Fruit fly (Drosophila melanogaster): ENCODE measurements around the gene sv.

DNA sequence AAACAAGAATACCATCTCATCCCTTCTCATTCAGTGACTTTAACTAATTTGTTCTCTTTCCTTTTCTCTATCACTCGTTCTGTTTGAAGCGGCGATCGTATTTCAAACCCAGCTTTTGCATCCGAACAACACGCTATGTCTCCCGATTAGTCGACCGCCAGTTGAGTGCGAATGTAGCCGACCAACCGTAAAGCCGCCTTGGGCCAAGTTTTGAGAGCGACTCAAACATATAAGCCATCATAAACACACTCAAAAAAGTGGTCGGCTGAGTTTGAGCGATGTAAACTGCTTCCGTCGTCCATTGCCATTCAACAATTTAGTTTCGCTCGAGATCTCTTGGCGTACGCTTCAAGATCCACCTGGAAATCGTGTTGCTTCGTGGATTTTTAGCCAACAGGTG is at the start of gene sv:
- no peak for TF ChIP-seq CG17806 (tag; optimal IDR thresholded peaks at IDR 0.05)
- no peak for TF ChIP-seq gl (tag; optimal IDR thresholded peaks at IDR 0.05)
- TF ChIP-seq EcR (GFP tag; optimal IDR thresholded peaks at IDR 0.05): no peak
- no peak for TF ChIP-seq CG15710 (tag; optimal IDR thresholded peaks at IDR 0.05)
- TF ChIP-seq Snoo (tag; optimal IDR thresholded peaks at IDR 0.05): no peak
- TF ChIP-seq CG10348 (GFP tag; IDR thresholded peaks at IDR 0.05): no peak
- TF ChIP-seq CG9948 (tag; optimal IDR thresholded peaks at IDR 0.05): no peak
- no peak for TF ChIP-seq CG14655 (GFP tag; optimal IDR thresholded peaks at IDR 0.05)
- TF ChIP-seq D1 (tag; optimal IDR thresholded peaks at IDR 0.05): no peak
- no peak for TF ChIP-seq rn (GFP tag; IDR thresholded peaks at IDR 0.05)
